Fruit fly (Drosophila melanogaster) whole organism, embryonic: ENCODE measurements around the gene Psf2.

ENCODE experiments used
- Atf3 ChIP-seq: fragments of 200-800 bp; sonication (Bioruptor generic); optimal IDR thresholded peaks from 3 replicates; lab custom pipeline; 2016; ENCODE audit warnings: missing biosample characterization, missing genetic modification characterization
- BEAF-32 ChIP-seq: fragments of 200-800 bp; sonication (Bioruptor generic); optimal IDR thresholded peaks from 3 replicates; lab custom pipeline; 2017; ENCODE audit warnings: missing biosample characterization, missing genetic modification characterization, mild to moderate bottlenecking, moderate library complexity, missing genetic modification reagents
- CG10147 ChIP-seq: fragments of 200-800 bp; sonication (Bioruptor generic); optimal IDR thresholded peaks from 2 replicates; lab custom pipeline; 2019; ENCODE audit warnings: missing biosample characterization, mild to moderate bottlenecking, missing genetic modification characterization, moderate library complexity
- CG10462 ChIP-seq: fragments of 200-800 bp; sonication (Bioruptor generic); optimal IDR thresholded peaks from 2 replicates; lab custom pipeline; 2016; ENCODE audit warnings: missing biosample characterization, missing genetic modification characterization
- CG11560 ChIP-seq: fragments of 200-800 bp; sonication (Bioruptor generic); IDR thresholded peaks from 3 replicates; pipeline ENCODE4 v1.3.6; 2022; ENCODE audit warnings: missing biosample characterization, missing genetic modification characterization
- CG12104 ChIP-seq: fragments of 200-800 bp; sonication (Bioruptor generic); optimal IDR thresholded peaks from 3 replicates; lab custom pipeline; 2016; ENCODE audit warnings: missing biosample characterization, missing genetic modification characterization
- CG13123 ChIP-seq: fragments of 200-800 bp; sonication (Bioruptor generic); optimal IDR thresholded peaks from 2 replicates; lab custom pipeline; 2016; ENCODE audit warnings: missing biosample characterization, missing genetic modification characterization
- CG14667 ChIP-seq: fragments of 200-800 bp; sonication (Bioruptor generic); IDR thresholded peaks from 2 replicates; pipeline ENCODE4 v1.3.6; 2022; ENCODE audit warnings: missing biosample characterization, missing genetic modification characterization
- CG15696 ChIP-seq: fragments of 200-800 bp; sonication (Bioruptor generic); optimal IDR thresholded peaks from 2 replicates; lab custom pipeline; 2019; ENCODE audit warnings: missing biosample characterization, mild to moderate bottlenecking, missing genetic modification characterization, moderate library complexity
- CG1603 ChIP-seq: fragments of 200-800 bp; sonication (Bioruptor generic); optimal IDR thresholded peaks from 2 replicates; lab custom pipeline; 2019; ENCODE audit warnings: missing biosample characterization, mild to moderate bottlenecking, missing genetic modification characterization, moderate library complexity
- CG18619 ChIP-seq: fragments of 200-800 bp; sonication (Bioruptor generic); optimal IDR thresholded peaks from 3 replicates; lab custom pipeline; 2017; ENCODE audit warnings: missing biosample characterization, mild to moderate bottlenecking, missing genetic modification characterization
- CG2120 ChIP-seq: fragments of 200-800 bp; sonication (Bioruptor generic); optimal IDR thresholded peaks from 3 replicates; lab custom pipeline; 2016; ENCODE audit warnings: missing biosample characterization, missing genetic modification characterization
- CG2129 ChIP-seq: fragments of 200-800 bp; sonication (Bioruptor generic); IDR thresholded peaks from 2 replicates; pipeline ENCODE4 v1.3.6; 2022; ENCODE audit warnings: missing biosample characterization, missing genetic modification characterization; ENCODE audit not compliant: partially characterized antibody
- CG3065 ChIP-seq: fragments of 200-800 bp; sonication (Bioruptor generic); optimal IDR thresholded peaks from 2 replicates; lab custom pipeline; 2016; ENCODE audit warnings: missing biosample characterization, missing genetic modification characterization
- CG34422 ChIP-seq: fragments of 200-800 bp; sonication (Bioruptor generic); IDR thresholded peaks from 3 replicates; pipeline ENCODE4 v1.3.6; 2022; ENCODE audit warnings: missing biosample characterization, missing genetic modification characterization
- CG42726 ChIP-seq: fragments of 200-800 bp; sonication (Bioruptor generic); IDR thresholded peaks from 2 replicates; pipeline ENCODE4 v1.3.6; 2022; ENCODE audit warnings: missing biosample characterization, missing genetic modification characterization; ENCODE audit not compliant: partially characterized antibody
- CG4404 ChIP-seq: fragments of 200-800 bp; sonication (Bioruptor generic); IDR thresholded peaks from 2 replicates; pipeline ENCODE4 v1.3.6; 2022; ENCODE audit warnings: missing biosample characterization, missing genetic modification characterization
- CG4854 ChIP-seq: fragments of 200-800 bp; sonication (Bioruptor generic); optimal IDR thresholded peaks from 2 replicates; lab custom pipeline; 2016; ENCODE audit warnings: missing biosample characterization, missing genetic modification characterization, inconsistent platforms
- CG6689 ChIP-seq: fragments of 200-800 bp; sonication (Bioruptor generic); IDR thresholded peaks from 2 replicates; pipeline ENCODE4 v1.3.6; 2022; ENCODE audit warnings: missing biosample characterization, missing genetic modification characterization
- CG7372 ChIP-seq: fragments of 200-800 bp; sonication (Bioruptor generic); IDR thresholded peaks from 2 replicates; pipeline ENCODE4 v1.3.6; 2022; ENCODE audit warnings: missing biosample characterization, missing genetic modification characterization
- CG7556 ChIP-seq: fragments of 200-800 bp; sonication (Bioruptor generic); optimal IDR thresholded peaks from 2 replicates; lab custom pipeline; 2017; ENCODE audit warnings: missing biosample characterization, mild to moderate bottlenecking, missing genetic modification characterization
- CG8388 ChIP-seq: fragments of 200-800 bp; sonication (Bioruptor generic); optimal IDR thresholded peaks from 2 replicates; lab custom pipeline; 2019; ENCODE audit warnings: missing biosample characterization, mild to moderate bottlenecking, missing genetic modification characterization, moderate library complexity
- CG9932 ChIP-seq: fragments of 200-800 bp; sonication (Bioruptor generic); IDR thresholded peaks from 2 replicates; pipeline ENCODE4 v1.3.6; 2022; ENCODE audit warnings: missing biosample characterization, missing genetic modification characterization
- Deaf1 ChIP-seq: fragments of 200-800 bp; optimal IDR thresholded peaks from 3 replicates; lab custom pipeline; 2019; ENCODE audit warnings: missing biosample characterization, mild to moderate bottlenecking, missing genetic modification characterization, moderate library complexity
- Ets97D ChIP-seq: fragments of 200-800 bp; sonication (Bioruptor generic); optimal IDR thresholded peaks from 3 replicates; lab custom pipeline; 2016; ENCODE audit warnings: missing biosample characterization, missing genetic modification characterization
- Gsc ChIP-seq: fragments of 200-800 bp; sonication (Bioruptor generic); IDR thresholded peaks from 2 replicates; pipeline ENCODE4 v1.3.6; 2022; ENCODE audit warnings: missing biosample characterization, missing genetic modification characterization
- HLH4C ChIP-seq: fragments of 200-800 bp; sonication (Bioruptor generic); IDR thresholded peaks from 3 replicates; pipeline ENCODE4 v1.3.6; 2022; ENCODE audit warnings: missing biosample characterization, missing genetic modification characterization; ENCODE audit not compliant: partially characterized antibody
- NC2α ChIP-seq: fragments of 200-800 bp; sonication (Bioruptor generic); optimal IDR thresholded peaks from 2 replicates; lab custom pipeline; 2016; ENCODE audit warnings: missing biosample characterization, missing genetic modification characterization
- Nf-YC ChIP-seq: fragments of 200-800 bp; optimal IDR thresholded peaks from 3 replicates; lab custom pipeline; 2019; ENCODE audit warnings: missing biosample characterization, mild to moderate bottlenecking, missing genetic modification characterization, moderate library complexity
- Opbp ChIP-seq: fragments of 200-800 bp; sonication (Bioruptor generic); IDR thresholded peaks from 3 replicates; pipeline ENCODE4 v1.3.6; 2022; ENCODE audit warnings: missing biosample characterization, missing genetic modification characterization; ENCODE audit not compliant: partially characterized antibody
- Optix ChIP-seq: fragments of 200-800 bp; sonication (Bioruptor generic); IDR thresholded peaks from 3 replicates; pipeline ENCODE4 v1.3.6; 2022; ENCODE audit warnings: missing biosample characterization, missing genetic modification characterization
- Pdp1 ChIP-seq, 2 experiments: fragments of 200-800 bp; sonication (Bioruptor generic); optimal IDR thresholded peaks; 3 replicates each; lab custom pipeline; 2016; ENCODE audit warnings: missing biosample characterization in 2 of 2, missing genetic modification characterization in 2 of 2, mild to moderate bottlenecking in 1 of 2, moderate library complexity in 1 of 2
- Poxn ChIP-seq: fragments of 200-800 bp; sonication (Bioruptor generic); IDR thresholded peaks from 2 replicates; pipeline ENCODE4 v1.3.6; 2022; ENCODE audit warnings: missing biosample characterization, missing genetic modification characterization
- Scr ChIP-seq: fragments of 200-800 bp; sonication (Bioruptor generic); IDR thresholded peaks from 2 replicates; pipeline ENCODE4 v1.3.6; 2022; ENCODE audit warnings: missing biosample characterization, missing genetic modification characterization; ENCODE audit not compliant: partially characterized antibody
- Sry-β ChIP-seq: fragments of 200-800 bp; sonication (Bioruptor generic); optimal IDR thresholded peaks from 2 replicates; lab custom pipeline; 2018; ENCODE audit warnings: missing biosample characterization, mild to moderate bottlenecking, missing genetic modification characterization, moderate library complexity
- TFAM ChIP-seq: fragments of 200-800 bp; sonication (Bioruptor generic); optimal IDR thresholded peaks from 2 replicates; lab custom pipeline; 2017; ENCODE audit warnings: missing biosample characterization, missing genetic modification characterization, inconsistent platforms
- Xbp1 ChIP-seq: fragments of 200-800 bp; sonication (Bioruptor generic); optimal IDR thresholded peaks from 3 replicates; lab custom pipeline; 2016; ENCODE audit warnings: missing biosample characterization, mild to moderate bottlenecking, missing genetic modification characterization
- YL-1 ChIP-seq: fragments of 200-800 bp; sonication (Bioruptor generic); optimal IDR thresholded peaks from 3 replicates; lab custom pipeline; 2017; ENCODE audit warnings: missing biosample characterization, mild to moderate bottlenecking, missing genetic modification characterization
- amos ChIP-seq: fragments of 200-800 bp; sonication (Bioruptor generic); IDR thresholded peaks from 2 replicates; pipeline ENCODE4 v1.3.6; 2022; ENCODE audit warnings: missing biosample characterization, missing genetic modification characterization; ENCODE audit not compliant: partially characterized antibody
- bbx ChIP-seq: fragments of 200-800 bp; sonication (Bioruptor generic); IDR thresholded peaks from 2 replicates; pipeline ENCODE4 v1.3.6; 2022; ENCODE audit warnings: missing biosample characterization, missing genetic modification characterization; ENCODE audit not compliant: partially characterized antibody
- her ChIP-seq: fragments of 200-800 bp; sonication (Bioruptor generic); optimal IDR thresholded peaks from 2 replicates; lab custom pipeline; 2016; ENCODE audit warnings: missing biosample characterization, missing genetic modification characterization
- jigr1 ChIP-seq: fragments of 200-800 bp; sonication (Bioruptor generic); IDR thresholded peaks from 3 replicates; pipeline ENCODE4 v1.3.6; 2022; ENCODE audit warnings: missing biosample characterization, missing genetic modification characterization
- pan ChIP-seq, 4 experiments: fragments of >200 bp in 3 of 4; fragments of 200-800 bp in 1 of 4; sonication (Bioruptor generic) in 1 of 4; optimal IDR thresholded peaks in 3 of 4; IDR thresholded peaks in 1 of 4; 2 replicates each; pipeline versions ENCODE4 v1.3.6 to Lab custom; 2017 to 2022; ENCODE audit warnings: missing biosample characterization in 2 of 4, missing genetic modification characterization in 2 of 4, mixed read lengths in 1 of 4
- pzg ChIP-seq: fragments of 200-800 bp; sonication (Bioruptor generic); optimal IDR thresholded peaks from 3 replicates; lab custom pipeline; 2018; ENCODE audit warnings: missing biosample characterization, mild to moderate bottlenecking, missing genetic modification characterization, moderate library complexity
- rib ChIP-seq: fragments of 200-800 bp; sonication (Bioruptor generic); IDR thresholded peaks from 2 replicates; pipeline ENCODE4 v1.3.6; 2022; ENCODE audit warnings: missing biosample characterization, missing genetic modification characterization
- sens ChIP-seq: fragments of 200-800 bp; sonication (Bioruptor generic); peaks from one replicate; lab custom pipeline; 2016; ENCODE audit warnings: missing biosample characterization, missing genetic modification characterization
- sr ChIP-seq: fragments of 200-800 bp; sonication (Bioruptor generic); IDR thresholded peaks from 3 replicates; pipeline ENCODE4 v1.3.6; 2022; ENCODE audit warnings: missing biosample characterization, missing genetic modification characterization
- zf30C ChIP-seq: fragments of 200-800 bp; sonication (Bioruptor generic); optimal IDR thresholded peaks from 3 replicates; lab custom pipeline; 2018; ENCODE audit warnings: missing biosample characterization, mild to moderate bottlenecking, missing genetic modification characterization
- zfh2 ChIP-seq: fragments of 200-800 bp; sonication (Bioruptor generic); optimal IDR thresholded peaks from 2 replicates; lab custom pipeline; 2016; ENCODE audit warnings: missing biosample characterization, missing genetic modification characterization

The Psf2 gene

dm6 chr2L:4386926-4387550 lies at the start of gene Psf2 (continued):
- TF ChIP-seq Opbp (GFP tag; lab: Robert Waterston, UW) (0 out of 3 replicates have a peak, but pooled peaks have one; percentile 54), CG6689 (GFP tag; lab: Robert Waterston, UW) (0 out of 2 replicates have a peak, but pooled peaks have one; percentile 9), CG4404 (GFP tag; lab: Robert Waterston, UW) (no peak), CG42726 (GFP tag; lab: Robert Waterston, UW) (peak; percentile 49; the same call in 1 of the 2 replicates), HLH4C (GFP tag; lab: Robert Waterston, UW) (peak; percentile 71), amos (GFP tag; lab: Robert Waterston, UW) (peak; percentile 71), Gsc (no peak), her (GFP tag; lab: Kevin White, UChicago) (no peak), CG7556 (GFP tag; lab: Kevin White, UChicago) (no peak), CG4854 (GFP tag; lab: Kevin White, UChicago) (no peak), zfh2 (GFP tag; lab: Kevin White, UChicago) (no peak), CG18619 (no peak), rib (GFP tag; lab: Robert Waterston, UW) (no peak), Optix (GFP tag; lab: Robert Waterston, UW) (no peak), Scr (GFP tag; lab: Robert Waterston, UW) (peak; percentile 63), Nf-YC (no peak), CG2120 (GFP tag; lab: Kevin White, UChicago) (no peak), TFAM (no peak), Pdp1 (GFP tag; optimal IDR thresholded peaks at IDR 0.05; lab: Kevin White, UChicago) (peak in 1 of 2 experiments; percentile 37), CG8388 (GFP tag; lab: Kevin White, UChicago) (no peak), Xbp1 (GFP tag; lab: Kevin White, UChicago) (peak; percentile 37), BEAF-32 (peak; percentile 67), CG10147 (GFP tag; lab: Kevin White, UChicago) (no peak), CG13123 (GFP tag; lab: Kevin White, UChicago) (no peak), CG14667 (GFP tag; lab: Robert Waterston, UW) (no peak), CG1603 (tag; lab: Kevin White, UChicago) (peak; percentile 63), bbx (GFP tag; lab: Robert Waterston, UW) (peak; percentile 69), YL-1 (GFP tag; lab: Kevin White, UChicago) (no peak), Atf3 (no peak), jigr1 (GFP tag; lab: Robert Waterston, UW) (no peak), CG9932 (GFP tag; lab: Robert Waterston, UW) (peak; percentile 34; the same call in 1 of the 2 replicates), Deaf1 (tag; lab: Kevin White, UChicago) (no peak), Sry-β (no peak), sr (GFP tag; lab: Robert Waterston, UW) (no peak), Poxn (GFP tag; lab: Robert Waterston, UW) (no peak), CG12104 (GFP tag; lab: Kevin White, UChicago) (no peak), CG34422 (GFP tag; lab: Robert Waterston, UW) (0 out of 3 replicates have a peak, but pooled peaks have one; percentile 0), CG7372 (GFP tag; lab: Robert Waterston, UW) (no peak), sens (GFP tag; lab: Kevin White, UChicago) (no peak), CG3065 (no peak), pan (optimal IDR thresholded peaks at IDR 0.05; lab: Kevin White, UChicago) (no peak), pan (GFP tag; optimal IDR thresholded peaks at IDR 0.05 in 1 of 2, IDR thresholded peaks at IDR 0.05 in 1 of 2) (no peak), CG2129 (GFP tag; lab: Robert Waterston, UW) (0 out of 2 replicates have a peak, but pooled peaks have one; percentile 21), Ets97D (GFP tag; lab: Kevin White, UChicago) (peak; percentile 71), CG15696 (tag; lab: Kevin White, UChicago) (no peak), CG11560 (tag; lab: Robert Waterston, UW) (no peak), CG10462 (GFP tag; lab: Kevin White, UChicago) (no peak), pzg (GFP tag; lab: Kevin White, UChicago) (peak; percentile 72), zf30C (GFP tag; lab: Kevin White, UChicago) (no peak), NC2α (GFP tag; lab: Kevin White, UChicago) (no peak)
